Fruit fly (Drosophila melanogaster) whole organism, embryonic: Measurements from ENCODE around the gene cactin.
A peak's percentile ranks its signal among the peaks of the same experiment; 100 is the strongest.

ENCODE experiments used
- ATbp ChIP-seq: fragments of 200-800 bp; sonication (Bioruptor generic); optimal IDR thresholded peaks from 2 replicates; lab custom pipeline; 2017; ENCODE audit warnings: missing biosample characterization, mild to moderate bottlenecking, missing genetic modification characterization, missing genetic modification reagents
- Atf3 ChIP-seq: fragments of 200-800 bp; sonication (Bioruptor generic); optimal IDR thresholded peaks from 3 replicates; lab custom pipeline; 2016; ENCODE audit warnings: missing biosample characterization, missing genetic modification characterization
- Awh ChIP-seq: fragments of 200-800 bp; sonication (Bioruptor generic); IDR thresholded peaks from 2 replicates; pipeline ENCODE4, ENCODE4 v1.3.6; 2022; ENCODE audit warnings: missing biosample characterization, missing genetic modification characterization
- B-H1 ChIP-seq: fragments of 200-800 bp; sonication (Bioruptor generic); IDR thresholded peaks from 3 replicates; pipeline ENCODE4 v1.3.6; 2022; ENCODE audit warnings: missing biosample characterization, missing genetic modification characterization
- CG11093 ChIP-seq: fragments of 200-800 bp; sonication (Bioruptor generic); IDR thresholded peaks from 3 replicates; pipeline ENCODE4 v1.3.6; 2022; ENCODE audit warnings: missing biosample characterization, missing genetic modification characterization
- CG13894 ChIP-seq: fragments of 200-800 bp; sonication (Bioruptor generic); optimal IDR thresholded peaks from 3 replicates; lab custom pipeline; 2018; ENCODE audit warnings: missing biosample characterization, mild to moderate bottlenecking, missing genetic modification characterization, moderate library complexity
- CG14441 ChIP-seq: fragments of 200-800 bp; sonication (Bioruptor generic); IDR thresholded peaks from 2 replicates; pipeline ENCODE4 v1.3.6; 2022; ENCODE audit warnings: missing biosample characterization, missing genetic modification characterization
- CG15514 ChIP-seq: fragments of 200-800 bp; sonication (Bioruptor generic); optimal IDR thresholded peaks from 3 replicates; lab custom pipeline; 2017; ENCODE audit warnings: missing biosample characterization, missing genetic modification characterization, mild to moderate bottlenecking, moderate library complexity, missing genetic modification reagents
- CG1602 ChIP-seq: fragments of 200-800 bp; sonication (Bioruptor generic); optimal IDR thresholded peaks from 3 replicates; lab custom pipeline; 2016; ENCODE audit warnings: missing biosample characterization, missing genetic modification characterization
- CG17829 ChIP-seq: fragments of 200-800 bp; optimal IDR thresholded peaks from 2 replicates; lab custom pipeline; 2019; ENCODE audit warnings: missing biosample characterization, mild to moderate bottlenecking, missing genetic modification characterization, moderate library complexity
- CG18262 ChIP-seq: fragments of 200-800 bp; optimal IDR thresholded peaks from 3 replicates; lab custom pipeline; 2019; ENCODE audit warnings: missing biosample characterization, mild to moderate bottlenecking, missing genetic modification characterization, moderate library complexity
- CG18476 ChIP-seq: fragments of 200-800 bp; sonication (Bioruptor generic); optimal IDR thresholded peaks from 2 replicates; lab custom pipeline; 2016; ENCODE audit warnings: missing biosample characterization, mild to moderate bottlenecking, missing genetic modification characterization
- CG2202 ChIP-seq: fragments of 200-800 bp; sonication (Bioruptor generic); optimal IDR thresholded peaks from 2 replicates; lab custom pipeline; 2018; ENCODE audit warnings: missing biosample characterization, mild to moderate bottlenecking, missing genetic modification characterization
- CG2712 ChIP-seq: fragments of 200-800 bp; optimal IDR thresholded peaks from 3 replicates; lab custom pipeline; 2019; ENCODE audit warnings: missing biosample characterization, mild to moderate bottlenecking, missing genetic modification characterization, moderate library complexity
- CG3847 ChIP-seq: fragments of 200-800 bp; sonication (Bioruptor generic); IDR thresholded peaks from 2 replicates; pipeline ENCODE4 v1.3.6; 2022; ENCODE audit warnings: missing biosample characterization, missing genetic modification characterization
- CG42726 ChIP-seq: fragments of 200-800 bp; sonication (Bioruptor generic); IDR thresholded peaks from 2 replicates; pipeline ENCODE4 v1.3.6; 2022; ENCODE audit warnings: missing biosample characterization, missing genetic modification characterization; ENCODE audit not compliant: partially characterized antibody
- CG4617 ChIP-seq: fragments of 200-800 bp; sonication (Bioruptor generic); optimal IDR thresholded peaks from 3 replicates; lab custom pipeline; 2016; ENCODE audit warnings: missing biosample characterization, missing genetic modification characterization, borderline replicate concordance
- CG6683 ChIP-seq: fragments of 200-800 bp; sonication (Bioruptor generic); optimal IDR thresholded peaks from 2 replicates; lab custom pipeline; 2017; ENCODE audit warnings: missing biosample characterization, mild to moderate bottlenecking, missing genetic modification characterization, missing genetic modification reagents
- CG7786 ChIP-seq: fragments of 200-800 bp; sonication (Bioruptor generic); optimal IDR thresholded peaks from 2 replicates; lab custom pipeline; 2016; ENCODE audit warnings: missing biosample characterization, missing genetic modification characterization
- CG7928 ChIP-seq: fragments of 200-800 bp; sonication (Bioruptor generic); optimal IDR thresholded peaks from 2 replicates; lab custom pipeline; 2017; ENCODE audit warnings: missing biosample characterization, mild to moderate bottlenecking, missing genetic modification characterization
- CG7987 ChIP-seq: fragments of 200-800 bp; sonication (Bioruptor generic); optimal IDR thresholded peaks from 2 replicates; lab custom pipeline; 2018; ENCODE audit warnings: missing biosample characterization, mild to moderate bottlenecking, missing genetic modification characterization, moderate library complexity
- CG8359 ChIP-seq: fragments of 200-800 bp; sonication (Bioruptor generic); optimal IDR thresholded peaks from 2 replicates; lab custom pipeline; 2017; ENCODE audit warnings: missing biosample characterization, mild to moderate bottlenecking, missing genetic modification characterization, borderline replicate concordance
- CG9817 ChIP-seq: fragments of 200-800 bp; sonication (Bioruptor generic); optimal IDR thresholded peaks from 2 replicates; lab custom pipeline; 2018; ENCODE audit warnings: missing biosample characterization, mild to moderate bottlenecking, missing genetic modification characterization, moderate library complexity
- CrebB ChIP-seq: fragments of 200-800 bp; sonication (Bioruptor generic); optimal IDR thresholded peaks from 3 replicates; lab custom pipeline; 2018; ENCODE audit warnings: missing biosample characterization, mild to moderate bottlenecking, missing genetic modification characterization
- D19A ChIP-seq: fragments of 200-800 bp; optimal IDR thresholded peaks from 3 replicates; lab custom pipeline; 2019; ENCODE audit warnings: missing biosample characterization, mild to moderate bottlenecking, missing genetic modification characterization, moderate library complexity
- HLH4C ChIP-seq: fragments of 200-800 bp; sonication (Bioruptor generic); IDR thresholded peaks from 3 replicates; pipeline ENCODE4 v1.3.6; 2022; ENCODE audit warnings: missing biosample characterization, missing genetic modification characterization; ENCODE audit not compliant: partially characterized antibody
- Hand ChIP-seq: fragments of 200-800 bp; sonication (Bioruptor generic); optimal IDR thresholded peaks from 2 replicates; lab custom pipeline; 2017; ENCODE audit warnings: mild to moderate bottlenecking, missing biosample characterization, missing genetic modification reagents, missing genetic modification characterization
- Hr3 ChIP-seq: fragments of 200-800 bp; sonication (Bioruptor generic); optimal IDR thresholded peaks from 3 replicates; lab custom pipeline; 2016; ENCODE audit warnings: missing biosample characterization, missing genetic modification characterization
- NFAT ChIP-seq: fragments of 200-800 bp; sonication (Bioruptor generic); IDR thresholded peaks from 2 replicates; pipeline ENCODE4 v1.3.6; 2022; ENCODE audit warnings: missing biosample characterization, missing genetic modification characterization
- NfI ChIP-seq: fragments of 200-800 bp; sonication (Bioruptor generic); optimal IDR thresholded peaks from 3 replicates; lab custom pipeline; 2018; ENCODE audit warnings: missing biosample characterization, mild to moderate bottlenecking, missing genetic modification characterization, moderate library complexity
- Spps ChIP-seq: fragments of 200-800 bp; sonication (Bioruptor generic); optimal IDR thresholded peaks from 2 replicates; lab custom pipeline; 2018; ENCODE audit warnings: missing biosample characterization, mild to moderate bottlenecking, missing genetic modification characterization
- TFAM ChIP-seq: fragments of 200-800 bp; sonication (Bioruptor generic); optimal IDR thresholded peaks from 2 replicates; lab custom pipeline; 2017; ENCODE audit warnings: missing biosample characterization, missing genetic modification characterization, inconsistent platforms
- aop ChIP-seq: fragments of 200-800 bp; sonication (Bioruptor generic); IDR thresholded peaks from 2 replicates; pipeline ENCODE4 v1.3.6; 2022; ENCODE audit warnings: missing biosample characterization, missing genetic modification characterization
- ase ChIP-seq: fragments of 200-800 bp; sonication (Bioruptor generic); IDR thresholded peaks from 3 replicates; pipeline ENCODE4 v1.3.6; 2022; ENCODE audit warnings: missing biosample characterization, missing genetic modification characterization
- bigmax ChIP-seq: fragments of 200-800 bp; sonication (Bioruptor generic); optimal IDR thresholded peaks from 2 replicates; lab custom pipeline; 2018; ENCODE audit warnings: missing biosample characterization, mild to moderate bottlenecking, missing genetic modification characterization
- bowl ChIP-seq: fragments of 200-800 bp; sonication (Bioruptor generic); IDR thresholded peaks from 2 replicates; pipeline ENCODE4 v1.3.6; 2022; ENCODE audit warnings: missing biosample characterization, missing genetic modification characterization
- cad ChIP-seq: fragments of >200 bp; optimal IDR thresholded peaks from 2 replicates; lab custom pipeline; 2017; ENCODE audit warnings: missing biosample characterization, missing genetic modification characterization
- dpn ChIP-seq, 2 experiments: fragments of 200-800 bp; sonication (Bioruptor generic); optimal IDR thresholded peaks; 3 replicates each; lab custom pipeline; 2016; ENCODE audit warnings: missing biosample characterization in 2 of 2, missing genetic modification characterization in 2 of 2
- eve ChIP-seq, 2 experiments: fragments of >200 bp; optimal IDR thresholded peaks; 2 replicates each; lab custom pipeline; 2017; ENCODE audit warnings: missing biosample characterization in 2 of 2, missing genetic modification characterization in 2 of 2
- fd102C ChIP-seq: fragments of 200-800 bp; sonication (Bioruptor generic); optimal IDR thresholded peaks from 2 replicates; lab custom pipeline; 2018; ENCODE audit warnings: missing biosample characterization, mild to moderate bottlenecking, missing genetic modification characterization, moderate library complexity
- gce ChIP-seq: fragments of 200-800 bp; sonication (Bioruptor generic); IDR thresholded peaks from 3 replicates; pipeline ENCODE4 v1.3.6; 2022; ENCODE audit warnings: missing biosample characterization, missing genetic modification characterization
- knrl ChIP-seq: fragments of 200-800 bp; sonication (Bioruptor generic); IDR thresholded peaks from 3 replicates; pipeline ENCODE4 v1.3.6; 2022; ENCODE audit warnings: missing biosample characterization, missing genetic modification characterization; ENCODE audit not compliant: partially characterized antibody
- luna ChIP-seq: fragments of 200-800 bp; sonication (Bioruptor generic); optimal IDR thresholded peaks from 2 replicates; lab custom pipeline; 2016; ENCODE audit warnings: missing biosample characterization, missing genetic modification characterization
- pita ChIP-seq: fragments of 200-800 bp; sonication (Bioruptor generic); optimal IDR thresholded peaks from 2 replicates; lab custom pipeline; 2017; ENCODE audit warnings: missing biosample characterization, mild to moderate bottlenecking, missing genetic modification characterization
- ro ChIP-seq: fragments of 200-800 bp; sonication (Bioruptor generic); IDR thresholded peaks from 2 replicates; pipeline ENCODE4 v1.3.6; 2022; ENCODE audit warnings: missing biosample characterization, missing genetic modification characterization
- sc ChIP-seq, 3 experiments: fragments of >200 bp in 2 of 3; fragments of 200-800 bp in 1 of 3; sonication (Bioruptor generic) in 1 of 3; optimal IDR thresholded peaks; 2 replicates in 2 of 3; 3 replicates in 1 of 3; lab custom pipeline; 2017; ENCODE audit warnings: mild to moderate bottlenecking in 1 of 3, missing biosample characterization in 1 of 3, missing genetic modification characterization in 1 of 3, missing genetic modification reagents in 1 of 3
- trem ChIP-seq: fragments of 200-800 bp; optimal IDR thresholded peaks from 3 replicates; lab custom pipeline; 2019; ENCODE audit warnings: missing biosample characterization, mild to moderate bottlenecking, missing genetic modification characterization, moderate library complexity
- trh ChIP-seq: fragments of 200-800 bp; sonication (Bioruptor generic); optimal IDR thresholded peaks from 2 replicates; lab custom pipeline; 2016; ENCODE audit warnings: missing biosample characterization, missing genetic modification characterization
- ttk ChIP-seq: fragments of 200-800 bp; sonication (Bioruptor generic); IDR thresholded peaks from 2 replicates; pipeline ENCODE4 v2.1.2; 2022; ENCODE audit warnings: missing biosample characterization, missing genetic modification characterization
- unc-4 ChIP-seq: fragments of 200-800 bp; sonication (Bioruptor generic); IDR thresholded peaks from 2 replicates; pipeline ENCODE4 v1.3.6; 2022; ENCODE audit warnings: missing biosample characterization, missing genetic modification characterization; ENCODE audit not compliant: partially characterized antibody
- wdn ChIP-seq: fragments of 200-800 bp; sonication (Bioruptor generic); IDR thresholded peaks from 2 replicates; pipeline ENCODE4 v1.3.6; 2022; ENCODE audit warnings: missing biosample characterization, missing genetic modification characterization

The cactin gene

DNA sequence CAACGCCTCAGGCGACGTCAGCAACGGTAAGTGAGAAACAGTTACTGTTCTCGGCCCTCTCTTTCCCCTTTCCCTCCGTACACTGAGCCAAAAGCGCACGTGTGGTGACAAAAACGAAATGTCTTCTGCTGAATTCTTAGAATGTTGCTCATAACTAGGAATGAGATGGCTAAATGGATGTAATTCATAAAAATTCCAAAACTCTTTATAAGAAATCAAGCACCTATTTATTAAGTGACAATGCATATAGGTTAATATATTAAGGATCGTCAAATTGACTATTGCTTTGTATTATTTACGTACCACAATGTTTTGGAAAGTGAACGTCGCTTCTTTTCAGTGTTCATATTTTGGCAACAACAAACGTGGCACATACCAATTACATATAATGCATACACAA is 10.7 kb downstream of the cactin start (continued):
- no peak for TF ChIP-seq CG2712 (tag; lab: Kevin White, UChicago)
- TF ChIP-seq CG14441 (GFP tag; lab: Robert Waterston, UW): no peak
- no peak for TF ChIP-seq trem (tag; lab: Kevin White, UChicago)
- TF ChIP-seq D19A: no peak
- TF ChIP-seq NfI (GFP tag; lab: Kevin White, UChicago): peak; percentile 56
- peak; percentile 24 for TF ChIP-seq Hand (GFP tag; lab: Kevin White, UChicago)
- TF ChIP-seq CG7987 (GFP tag; lab: Kevin White, UChicago): no peak
- TF ChIP-seq wdn: no peak
- no peak for TF ChIP-seq CG18262 (tag; lab: Kevin White, UChicago)
- no peak for TF ChIP-seq fd102C (GFP tag; lab: Kevin White, UChicago)
- TF ChIP-seq CG7928: no peak
- no peak for TF ChIP-seq unc-4 (GFP tag; lab: Robert Waterston, UW)
- no peak for TF ChIP-seq trh (GFP tag; lab: Kevin White, UChicago)
- no peak for TF ChIP-seq CG4617 (GFP tag; lab: Kevin White, UChicago)
- no peak for TF ChIP-seq bowl
- TF ChIP-seq CG2202: no peak
- TF ChIP-seq NFAT: no peak
- TF ChIP-seq Atf3 (GFP tag; lab: Kevin White, UChicago): no peak
- TF ChIP-seq ttk (GFP tag; lab: Robert Waterston, UW): no peak
- no peak for TF ChIP-seq pita
- TF ChIP-seq Hr3 (GFP tag; lab: Kevin White, UChicago): peak; percentile 9
- no peak for TF ChIP-seq CG1602 (GFP tag; lab: Kevin White, UChicago)
- no peak for TF ChIP-seq HLH4C (GFP tag; lab: Robert Waterston, UW)
- no peak for TF ChIP-seq ro (GFP tag; lab: Robert Waterston, UW)
- TF ChIP-seq aop (GFP tag; lab: Robert Waterston, UW): no peak
- no peak for TF ChIP-seq Spps (tag; lab: Kevin White, UChicago)
- no peak for TF ChIP-seq sc (optimal IDR thresholded peaks at IDR 0.05; lab: Kevin White, UChicago)
- TF ChIP-seq sc (GFP tag; optimal IDR thresholded peaks at IDR 0.05; lab: Kevin White, UChicago): no peak
- no peak for TF ChIP-seq CG11093 (GFP tag; lab: Robert Waterston, UW)
- no peak for TF ChIP-seq CG8359 (GFP tag; lab: Kevin White, UChicago)
- no peak for TF ChIP-seq CG7786 (GFP tag; lab: Kevin White, UChicago)
- no peak for TF ChIP-seq CG18476
- no peak for TF ChIP-seq CG6683 (GFP tag; lab: Kevin White, UChicago)
- no peak for TF ChIP-seq knrl (GFP tag; lab: Robert Waterston, UW)
- TF ChIP-seq gce (GFP tag; lab: Robert Waterston, UW): no peak
- TF ChIP-seq B-H1 (GFP tag; lab: Robert Waterston, UW): no peak
- peak; percentile 8 to 26 for TF ChIP-seq dpn (GFP tag; optimal IDR thresholded peaks at IDR 0.05; lab: Kevin White, UChicago)
- TF ChIP-seq eve (GFP tag; optimal IDR thresholded peaks at IDR 0.05; lab: Kevin White, UChicago): no peak
- TF ChIP-seq CrebB (tag; lab: Kevin White, UChicago): no peak
- peak; percentile 30 for TF ChIP-seq CG13894 (tag; lab: Kevin White, UChicago)
- TF ChIP-seq cad (GFP tag; lab: Kevin White, UChicago): no peak
- peak; percentile 40 for TF ChIP-seq CG9817
- no peak for TF ChIP-seq CG3847
- no peak for TF ChIP-seq luna (GFP tag; lab: Kevin White, UChicago)
- TF ChIP-seq TFAM (GFP tag; lab: Kevin White, UChicago): no peak
- TF ChIP-seq CG15514 (GFP tag; lab: Kevin White, UChicago): no peak
- TF ChIP-seq Awh: no peak
- no peak for TF ChIP-seq CG17829
- TF ChIP-seq ATbp (GFP tag; lab: Kevin White, UChicago): no peak
- TF ChIP-seq CG42726 (GFP tag; lab: Robert Waterston, UW): no peak
- no peak for TF ChIP-seq bigmax (GFP tag; lab: Kevin White, UChicago)
- TF ChIP-seq ase (GFP tag; lab: Robert Waterston, UW): no peak
